Worm (Caenorhabditis elegans) whole organism, early embryonic: ENCODE results near the gene F57B7.2.

Experiments used
- B0310.2 ChIP-seq: sonication (generic microtip); optimal IDR thresholded peaks from 2 replicates; lab custom pipeline; 2016; ENCODE audit warnings: mild to moderate bottlenecking, missing genetic modification characterization, missing compliant biosample characterization
- aly-1 ChIP-seq: sonication (generic microtip); optimal IDR thresholded peaks from 2 replicates; lab custom pipeline; 2016; ENCODE audit warnings: missing genetic modification characterization, missing compliant biosample characterization
- ama-1 ChIP-seq: fragments of 150-350 bp; optimal IDR thresholded peaks from 2 replicates; lab custom pipeline; 2014
- pes-1 ChIP-seq: fragments of 200-800 bp; sonication (Bioruptor generic); IDR thresholded peaks from 2 replicates; pipeline ENCODE4 v1.3.6; 2022; ENCODE audit warnings: missing genetic modification reagents, missing genetic modification characterization, missing compliant biosample characterization
- tbx-37 ChIP-seq: fragments of 200-800 bp; sonication (Bioruptor generic); conservative IDR thresholded peaks from 2 replicates; pipeline ENCODE4 v1.3.6; 2022; ENCODE audit warnings: missing genetic modification reagents, missing genetic modification characterization, missing compliant biosample characterization

DNA sequence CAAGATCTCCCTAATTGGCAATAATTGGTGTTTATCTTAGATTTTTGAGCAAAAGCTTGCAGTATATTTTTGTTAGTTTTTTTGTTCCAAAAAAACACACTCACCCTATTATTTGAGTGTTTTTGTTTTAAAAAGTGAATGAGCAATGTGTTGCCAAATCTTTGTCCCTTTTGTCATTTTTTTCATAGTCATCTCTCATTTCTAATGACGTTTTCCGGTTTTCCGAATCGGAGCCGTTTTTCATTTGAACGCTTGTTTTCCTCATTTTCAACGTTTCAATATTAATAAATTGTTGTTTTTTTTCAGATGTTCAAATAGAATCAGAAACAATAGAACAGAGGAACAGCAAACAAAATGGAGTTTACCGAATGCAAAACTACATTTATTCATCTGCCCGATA, 4.9 kb downstream of the F57B7.2 start, which contains the start of gene dmsr-1:
- TF ChIP-seq ama-1: no peak
- no peak for TF ChIP-seq aly-1 (tag; lab: Kevin White, UChicago)
- TF ChIP-seq tbx-37 (GFP tag; lab: Robert Waterston, UW): no peak
- no peak for TF ChIP-seq pes-1 (GFP tag; lab: Robert Waterston, UW)
- no peak for TF ChIP-seq B0310.2 (tag; lab: Kevin White, UChicago)
